Worm (Caenorhabditis elegans): Measurements from ENCODE around the gene ZK867.2.
A peak's percentile ranks its signal among the peaks of the same experiment; 100 is the strongest.

The ZK867.2 gene

DNA sequence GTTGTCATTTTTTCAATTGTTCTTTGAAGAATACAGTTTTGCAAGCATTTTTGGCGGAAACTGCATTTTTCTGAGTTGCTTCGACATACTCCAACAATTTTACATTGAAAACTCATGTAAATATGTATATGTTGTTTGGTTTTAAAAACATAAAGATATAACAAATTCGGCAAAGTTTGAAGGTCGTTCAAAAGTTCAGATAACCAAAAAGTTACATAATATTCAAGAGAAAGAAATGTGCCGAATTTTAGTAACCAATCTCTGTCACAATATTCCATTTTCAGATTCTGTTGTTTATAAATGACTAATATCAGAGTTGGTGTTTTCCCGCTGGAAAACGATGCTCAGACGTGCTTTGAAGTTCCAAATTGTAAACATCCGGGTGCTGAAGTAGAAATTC is at the start of gene ZK867.2:
Gene ZK867.2 (plus strand): TSS at position 301 of the 400 bp plus-strand sequence.
- TF ChIP-seq nhr-77 (tag; optimal IDR thresholded peaks at IDR 0.05) (no peak), mdl-1 (tag; optimal IDR thresholded peaks at IDR 0.05) (no peak), lir-3 (tag; optimal IDR thresholded peaks at IDR 0.05) (no peak), snpc-1.2 (GFP tag; IDR thresholded peaks at IDR 0.05) (no peak), ama-1 (optimal IDR thresholded peaks at IDR 0.05) (no peak), hlh-30 (tag; optimal IDR thresholded peaks at IDR 0.05; ENCODE audit: insufficient read depth) (no peak), skn-1 (tag; optimal IDR thresholded peaks at IDR 0.05) (no peak), nhr-237 (tag; optimal IDR thresholded peaks at IDR 0.05) (no peak), attf-4 (tag; optimal IDR thresholded peaks at IDR 0.05) (no peak), lin-39 (tag; optimal IDR thresholded peaks at IDR 0.05) (no peak), T20F7.1 (GFP tag; optimal IDR thresholded peaks at IDR 0.05) (no peak), daf-8 (GFP tag; IDR thresholded peaks at IDR 0.05) (no peak), egl-27 (tag; optimal IDR thresholded peaks at IDR 0.05) (no peak), mxl-3 (GFP tag; optimal IDR thresholded peaks at IDR 0.05) (no peak), ceh-20 (GFP tag; IDR thresholded peaks at IDR 0.05) (no peak)

DNA sequence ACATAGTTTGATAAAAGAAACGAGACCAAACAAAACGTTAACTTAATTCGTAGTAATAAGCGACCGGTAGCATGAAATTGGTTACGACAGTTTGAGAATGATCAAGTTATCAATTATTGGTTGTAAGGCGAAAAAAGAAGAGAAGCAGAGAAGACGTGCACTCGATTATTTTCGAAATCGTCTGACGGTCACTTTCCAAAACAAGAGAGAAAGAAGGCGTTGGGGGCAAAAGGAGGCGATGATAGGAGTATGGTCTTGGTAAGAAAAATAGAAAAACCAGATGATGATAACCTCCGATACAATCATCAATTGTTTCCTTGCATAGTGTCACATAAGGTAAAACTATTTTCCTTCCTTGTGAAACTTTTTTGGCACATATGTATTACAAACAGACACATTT is 49.0 kb upstream of the ZK867.2 start:
- TF ChIP-seq dpl-1 (GFP tag; optimal IDR thresholded peaks at IDR 0.05), result no peak
- no peak for TF ChIP-seq nhr-76 (tag; optimal IDR thresholded peaks at IDR 0.05)
- no peak for TF ChIP-seq arid-1 (GFP tag; conservative IDR thresholded peaks at IDR 0.05)
- TF ChIP-seq F26F4.8 (GFP tag; conservative IDR thresholded peaks at IDR 0.05), result no peak
- no peak for TF ChIP-seq php-3 (GFP tag; IDR thresholded peaks at IDR 0.05)
- no peak for TF ChIP-seq aly-2 (tag; optimal IDR thresholded peaks at IDR 0.05)

DNA sequence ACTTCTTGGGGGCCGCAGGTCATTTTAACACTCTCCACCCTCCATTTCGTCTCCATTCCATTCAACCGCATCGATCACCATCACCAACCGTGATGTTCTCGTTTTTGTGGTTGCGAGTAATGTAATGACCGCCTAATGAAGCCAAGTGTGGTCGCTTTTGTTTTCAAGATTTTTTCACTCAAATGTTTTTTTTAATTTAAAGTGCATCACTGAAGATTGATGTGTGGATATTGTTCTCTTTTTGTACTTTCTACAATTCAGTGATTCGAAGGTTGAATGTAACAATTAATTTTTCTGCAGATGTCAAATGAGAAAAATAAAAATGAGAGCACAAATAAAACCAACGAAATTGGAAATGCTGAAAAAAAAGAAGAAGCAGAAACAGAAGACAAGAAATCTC is 47.8 kb upstream of the ZK867.2 start, which contains the start of gene pgp-10:
Gene pgp-10 (plus strand): TSS at position 301 of the 400 bp plus-strand sequence.
- TF ChIP-seq daf-8 (GFP tag; IDR thresholded peaks at IDR 0.05) (no peak), aha-1 (tag) (peak; percentile 26)

DNA sequence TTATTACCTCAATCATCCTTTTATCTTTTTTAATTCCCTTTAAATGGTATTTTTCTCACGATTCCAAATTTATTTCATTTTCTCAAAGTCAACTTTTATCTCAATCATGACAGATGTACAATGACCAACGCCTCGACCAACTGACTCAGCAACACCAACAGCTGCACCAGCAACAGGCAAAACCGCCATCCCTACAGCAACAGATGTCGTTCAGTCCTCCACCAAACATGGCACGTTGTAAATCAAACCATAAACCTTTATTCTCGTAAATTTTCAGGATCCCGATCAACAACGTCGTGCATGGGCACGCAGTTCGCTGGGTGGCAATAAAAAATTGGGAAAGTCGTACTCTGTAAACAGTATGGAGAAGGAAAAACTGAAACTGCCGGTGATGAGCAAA is 43.8 kb upstream of the ZK867.2 start:
- no peak for TF ChIP-seq daf-19 (GFP tag; conservative IDR thresholded peaks at IDR 0.05)
- no peak for TF ChIP-seq unc-62 (GFP tag; optimal IDR thresholded peaks at IDR 0.05 in 1 of 2)
- TF ChIP-seq unc-62 (tag; optimal IDR thresholded peaks at IDR 0.05), result no peak
- TF ChIP-seq mes-2 (tag; optimal IDR thresholded peaks at IDR 0.05; ENCODE audit: poor library complexity, severe bottlenecking), result no peak
- no peak for TF ChIP-seq ZK337.2 (GFP tag; IDR thresholded peaks at IDR 0.05)
- no peak for TF ChIP-seq dpl-1 (GFP tag; optimal IDR thresholded peaks at IDR 0.05)
- TF ChIP-seq nhr-76 (tag; optimal IDR thresholded peaks at IDR 0.05), result no peak
- TF ChIP-seq cey-2 (tag; optimal IDR thresholded peaks at IDR 0.05; ENCODE audit: borderline replicate concordance, insufficient read depth), result no peak
- no peak for TF ChIP-seq sdz-12 (GFP tag; optimal IDR thresholded peaks at IDR 0.05)
- no peak for TF ChIP-seq Y105C5A.15 (GFP tag; IDR thresholded peaks at IDR 0.05)

DNA sequence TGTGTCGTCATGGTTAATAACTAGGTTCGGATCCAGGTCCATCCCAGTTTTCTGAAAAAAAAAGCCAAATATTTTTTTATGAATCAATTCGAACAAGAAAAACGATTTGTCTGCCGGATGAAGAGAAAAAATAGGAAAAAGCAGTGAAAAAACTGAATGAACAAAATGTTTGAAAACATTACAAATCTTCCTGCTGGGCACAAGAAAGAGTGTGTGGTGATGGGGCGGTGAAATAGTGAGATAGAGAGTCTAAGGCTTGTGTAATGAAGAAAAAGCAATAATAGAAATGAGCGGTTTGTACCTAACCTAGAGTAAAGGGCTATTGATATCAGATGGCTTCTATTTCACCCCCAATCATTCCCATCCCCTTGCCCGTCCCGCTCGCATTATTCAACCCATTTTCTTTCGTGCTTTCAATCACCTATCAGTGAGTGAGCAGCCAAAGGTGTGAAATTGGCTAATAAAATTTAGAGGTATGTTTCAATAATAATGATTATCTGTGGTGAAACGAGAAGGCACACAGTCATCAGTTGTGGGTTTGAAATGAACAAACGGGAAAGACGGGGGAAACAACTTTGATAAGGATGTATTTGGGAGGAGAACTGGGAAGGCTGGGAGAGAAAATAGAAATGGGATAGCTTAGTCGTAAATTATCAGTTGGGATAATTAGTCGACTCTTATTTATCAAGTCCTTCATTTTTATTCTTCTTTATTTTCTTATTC is 35.8 kb upstream of the ZK867.2 start, which contains the start of gene bar-1:
Gene bar-1 (minus strand): TSS at position 51 of the 723 bp plus-strand sequence.
- TF ChIP-seq duxl-1 (tag; optimal IDR thresholded peaks at IDR 0.05; ENCODE audit: poor library complexity) (no peak), daf-16 (GFP tag; optimal IDR thresholded peaks at IDR 0.05) (no peak), daf-16 (tag; optimal IDR thresholded peaks at IDR 0.05) (peak; percentile 60), nhr-28 (tag; optimal IDR thresholded peaks at IDR 0.05) (peak; percentile 51), ceh-44 (GFP tag; IDR thresholded peaks at IDR 0.05) (no peak), dmd-6 (GFP tag; IDR thresholded peaks at IDR 0.05) (peak; percentile 39; the same call in 1 of the 2 replicates), F26F4.8 (GFP tag; conservative IDR thresholded peaks at IDR 0.05) (no peak), ZK546.5 (tag; optimal IDR thresholded peaks at IDR 0.05) (no peak), pqm-1 (tag; optimal IDR thresholded peaks at IDR 0.05) (peak; percentile 48), rbr-2 (tag; optimal IDR thresholded peaks at IDR 0.05) (no peak), tra-1 (GFP tag; IDR thresholded peaks at IDR 0.05) (no peak), mxl-2 (GFP tag; conservative IDR thresholded peaks at IDR 0.05) (no peak), ceh-20 (GFP tag; IDR thresholded peaks at IDR 0.05) (0 out of 2 replicates have a peak, but pooled peaks have one; percentile 20), lin-15B (tag; optimal IDR thresholded peaks at IDR 0.05) (no peak), nhr-237 (tag; optimal IDR thresholded peaks at IDR 0.05) (no peak), tag-97 (GFP tag; IDR thresholded peaks at IDR 0.05) (no peak), sdz-12 (GFP tag; optimal IDR thresholded peaks at IDR 0.05) (no peak), mep-1 (tag; optimal IDR thresholded peaks at IDR 0.05) (no peak), unc-62 (GFP tag; optimal IDR thresholded peaks at IDR 0.05 in 1 of 2) (peak in 1 of 2 experiments; percentile 15), unc-62 (tag; optimal IDR thresholded peaks at IDR 0.05) (no peak)
